Fruit fly (Drosophila melanogaster) whole organism, adult: Measurements from ENCODE around the gene mAChR-B.
A peak's percentile ranks its signal among the peaks of the same experiment; 100 is the strongest.

Source experiments
- CG11617 ChIP-seq: fragments of 200-800 bp; sonication (Bioruptor generic); optimal IDR thresholded peaks from 2 replicates; lab custom pipeline; 2017; ENCODE audit warnings: mild to moderate bottlenecking, missing biosample characterization, missing genetic modification reagents, missing genetic modification characterization
- CG12768 ChIP-seq: fragments of 200-800 bp; sonication (Bioruptor generic); optimal IDR thresholded peaks from 2 replicates; lab custom pipeline; 2017; ENCODE audit warnings: missing biosample characterization, missing genetic modification characterization, mild to moderate bottlenecking, moderate library complexity, missing genetic modification reagents
- CG14711 ChIP-seq: fragments of 200-800 bp; sonication (Bioruptor generic); optimal IDR thresholded peaks from 2 replicates; lab custom pipeline; 2018; ENCODE audit warnings: missing biosample characterization, mild to moderate bottlenecking, missing genetic modification characterization, moderate library complexity
- CG1620 ChIP-seq: fragments of 200-800 bp; sonication (Bioruptor generic); optimal IDR thresholded peaks from 2 replicates; lab custom pipeline; 2016; ENCODE audit warnings: missing biosample characterization, missing genetic modification characterization
- CG33017 ChIP-seq: fragments of 200-800 bp; sonication (Bioruptor generic); optimal IDR thresholded peaks from 2 replicates; lab custom pipeline; 2018; ENCODE audit warnings: missing biosample characterization, mild to moderate bottlenecking, missing genetic modification characterization, moderate library complexity
- CG5204 ChIP-seq: fragments of 200-800 bp; sonication (Bioruptor generic); optimal IDR thresholded peaks from 2 replicates; lab custom pipeline; 2016; ENCODE audit warnings: missing biosample characterization, missing genetic modification characterization
- CG7045 ChIP-seq: fragments of 200-800 bp; sonication (Bioruptor generic); optimal IDR thresholded peaks from 2 replicates; lab custom pipeline; 2017; ENCODE audit warnings: missing biosample characterization, mild to moderate bottlenecking, missing genetic modification characterization
- CG7101 ChIP-seq: fragments of 200-800 bp; sonication (Bioruptor generic); optimal IDR thresholded peaks from 2 replicates; lab custom pipeline; 2018; ENCODE audit warnings: missing biosample characterization, mild to moderate bottlenecking, missing genetic modification characterization, moderate library complexity
- Clk ChIP-seq: fragments of 200-800 bp; sonication (Bioruptor generic); optimal IDR thresholded peaks from 2 replicates; lab custom pipeline; 2017; ENCODE audit warnings: missing biosample characterization, missing genetic modification characterization
- Crg-1 ChIP-seq: fragments of 200-800 bp; sonication (Bioruptor generic); optimal IDR thresholded peaks from 2 replicates; lab custom pipeline; 2016; ENCODE audit warnings: missing biosample characterization, missing genetic modification characterization
- Hr96 ChIP-seq: fragments of 200-800 bp; sonication (Bioruptor generic); optimal IDR thresholded peaks from 2 replicates; lab custom pipeline; 2016; ENCODE audit warnings: missing biosample characterization, missing genetic modification characterization
- Mnt ChIP-seq: fragments of 200-800 bp; sonication (Bioruptor generic); optimal IDR thresholded peaks from 2 replicates; lab custom pipeline; 2016; ENCODE audit warnings: missing biosample characterization, mild to moderate bottlenecking, missing genetic modification characterization
- bab1 ChIP-seq: fragments of 200-800 bp; sonication (Bioruptor generic); optimal IDR thresholded peaks from 3 replicates; lab custom pipeline; 2019; ENCODE audit warnings: missing biosample characterization, mild to moderate bottlenecking, missing genetic modification characterization, moderate library complexity
- cic ChIP-seq: fragments of 200-800 bp; sonication (Bioruptor generic); optimal IDR thresholded peaks from 2 replicates; lab custom pipeline; 2017; ENCODE audit warnings: missing biosample characterization, mild to moderate bottlenecking, missing genetic modification characterization, moderate library complexity
- cnc ChIP-seq, 2 experiments: fragments of >200 bp; optimal IDR thresholded peaks; 2 replicates each; lab custom pipeline; 2017
- kay ChIP-seq: fragments of 200-800 bp; sonication (Bioruptor generic); peaks from one replicate; lab custom pipeline; 2016; ENCODE audit warnings: missing biosample characterization, missing genetic modification characterization, borderline replicate concordance
- ovo ChIP-seq: fragments of 200-800 bp; sonication (Bioruptor generic); optimal IDR thresholded peaks from 2 replicates; lab custom pipeline; 2016; ENCODE audit warnings: missing biosample characterization, missing genetic modification characterization
- pad ChIP-seq: fragments of 200-800 bp; sonication (Bioruptor generic); optimal IDR thresholded peaks from 3 replicates; lab custom pipeline; 2017; ENCODE audit warnings: missing biosample characterization, missing genetic modification characterization, mild to moderate bottlenecking, moderate library complexity, missing genetic modification reagents
- tj ChIP-seq: fragments of 200-800 bp; sonication (Bioruptor generic); optimal IDR thresholded peaks from 3 replicates; lab custom pipeline; 2017; ENCODE audit warnings: missing biosample characterization, mild to moderate bottlenecking, missing genetic modification characterization, moderate library complexity
- toe ChIP-seq: fragments of 200-800 bp; sonication (Bioruptor generic); optimal IDR thresholded peaks from 2 replicates; lab custom pipeline; 2016; ENCODE audit warnings: missing biosample characterization, missing genetic modification characterization

Gene mAChR-B

DNA sequence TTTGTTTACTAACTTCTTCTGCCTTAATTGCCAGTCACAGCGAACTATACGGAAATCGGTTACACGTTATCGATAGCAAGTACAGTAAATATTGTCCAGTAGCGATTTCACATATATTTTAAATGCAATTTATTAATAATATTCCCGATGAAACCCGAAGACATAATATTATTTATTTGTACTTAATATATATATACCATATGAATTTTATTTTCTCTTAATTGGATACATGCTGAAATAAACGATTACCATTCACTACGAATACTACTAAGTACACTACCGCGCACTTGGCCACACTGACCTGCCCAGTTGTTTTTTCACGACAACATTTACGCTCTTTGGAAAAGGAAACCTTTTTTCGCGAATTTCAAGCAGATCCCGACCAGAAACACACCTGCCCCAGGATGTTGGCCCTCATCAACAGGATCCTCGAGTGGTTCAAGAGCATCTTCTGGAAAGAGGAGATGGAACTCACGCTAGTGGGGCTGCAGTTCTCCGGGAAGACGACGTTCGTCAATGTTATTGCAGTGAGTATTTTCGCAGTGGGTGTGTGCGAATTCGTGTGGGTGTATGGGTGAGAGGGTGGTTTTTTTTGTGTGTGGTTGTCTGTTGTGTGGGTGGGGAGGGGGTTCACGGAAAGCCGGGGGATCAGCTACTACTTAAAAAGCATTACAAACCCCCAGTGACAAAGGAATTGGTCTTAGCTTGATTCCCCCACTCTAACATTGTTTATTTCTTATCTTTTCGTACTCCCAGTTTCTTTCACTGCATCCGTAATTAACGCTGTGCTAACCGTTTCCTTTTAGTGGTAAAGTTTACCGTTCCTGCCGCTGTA, 67.4 kb downstream of the mAChR-B start, which contains the start of the genes CG9667 and Arl8:
CG9667 (minus strand) TSS at position 42 of the 835 bp plus-strand sequence.
Arl8 (plus strand) TSS at position 290 of the 835 bp plus-strand sequence.
- no peak for TF ChIP-seq tj (GFP tag; lab: Kevin White, UChicago)
- no peak for TF ChIP-seq cnc (optimal IDR thresholded peaks at IDR 0.05; lab: Kevin White, UChicago)
- TF ChIP-seq pad, result peak; percentile 29
- TF ChIP-seq CG33017 (tag; lab: Kevin White, UChicago), result peak; percentile 67
- TF ChIP-seq cic (GFP tag; lab: Kevin White, UChicago), result peak; percentile 48
- peak; percentile 50 for TF ChIP-seq CG14711 (tag; lab: Kevin White, UChicago)
- peak; percentile 66 for TF ChIP-seq CG7101 (tag; lab: Kevin White, UChicago)
- peak; percentile 22 for TF ChIP-seq Mnt (GFP tag; lab: Kevin White, UChicago)
- peak; percentile 34 for TF ChIP-seq bab1 (GFP tag; lab: Kevin White, UChicago)
- peak; percentile 31 for TF ChIP-seq ovo (GFP tag; lab: Kevin White, UChicago)
- peak; percentile 31 for TF ChIP-seq kay (GFP tag; lab: Kevin White, UChicago)
- TF ChIP-seq CG12768, result no peak
- no peak for TF ChIP-seq toe (GFP tag; lab: Kevin White, UChicago)
- no peak for TF ChIP-seq CG5204 (GFP tag; lab: Kevin White, UChicago)
- no peak for TF ChIP-seq Hr96 (GFP tag; lab: Kevin White, UChicago)
- no peak for TF ChIP-seq Crg-1 (GFP tag; lab: Kevin White, UChicago)
- TF ChIP-seq CG7045 (GFP tag; lab: Kevin White, UChicago), result peak; percentile 31
- TF ChIP-seq Clk, result no peak
- TF ChIP-seq CG1620 (GFP tag; lab: Kevin White, UChicago), result peak; percentile 26
- TF ChIP-seq CG11617 (GFP tag; lab: Kevin White, UChicago), result peak; percentile 28

DNA sequence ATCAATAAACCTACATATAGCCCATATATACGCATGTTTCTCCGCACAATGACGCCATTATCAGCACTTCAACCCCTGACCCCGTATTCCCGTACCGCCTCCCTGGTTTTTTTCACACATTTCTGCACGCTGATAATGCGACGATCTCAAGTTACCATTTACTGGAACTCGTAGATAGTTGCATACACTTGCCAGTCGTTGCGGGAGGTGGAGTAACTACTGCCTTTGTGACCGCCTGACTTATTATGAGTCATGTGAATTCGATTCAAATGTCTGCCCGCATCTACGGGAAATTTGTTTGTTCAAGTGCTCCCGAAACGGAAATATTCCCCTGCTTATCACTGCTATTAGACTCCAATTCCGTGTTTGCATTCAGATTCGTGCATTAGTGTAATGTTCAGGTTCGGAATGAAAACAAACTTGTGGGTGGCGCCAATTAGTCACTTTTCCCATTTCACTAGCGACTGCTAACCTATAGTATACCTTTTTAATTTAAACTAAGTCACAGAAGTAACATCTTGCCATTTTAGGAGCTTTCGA, 68.1 kb downstream of the mAChR-B start:
- no peak for TF ChIP-seq Clk
- TF ChIP-seq ovo (GFP tag; lab: Kevin White, UChicago), result no peak
- no peak for TF ChIP-seq Hr96 (GFP tag; lab: Kevin White, UChicago)
- TF ChIP-seq kay (GFP tag; lab: Kevin White, UChicago), result peak; percentile 90
- TF ChIP-seq CG7045 (GFP tag; lab: Kevin White, UChicago), result no peak
- peak; percentile 15 for TF ChIP-seq cic (GFP tag; lab: Kevin White, UChicago)
- TF ChIP-seq tj (GFP tag; lab: Kevin White, UChicago), result no peak
- TF ChIP-seq toe (GFP tag; lab: Kevin White, UChicago), result no peak
- no peak for TF ChIP-seq CG33017 (tag; lab: Kevin White, UChicago)

- no peak for TF ChIP-seq cnc (optimal IDR thresholded peaks at IDR 0.05; lab: Kevin White, UChicago)
- TF ChIP-seq tj (GFP tag; lab: Kevin White, UChicago), result no peak
- TF ChIP-seq CG5204 (GFP tag; lab: Kevin White, UChicago), result no peak
- no peak for TF ChIP-seq Mnt (GFP tag; lab: Kevin White, UChicago)
- TF ChIP-seq CG33017 (tag; lab: Kevin White, UChicago), result no peak
- no peak for TF ChIP-seq CG1620 (GFP tag; lab: Kevin White, UChicago)
- no peak for TF ChIP-seq toe (GFP tag; lab: Kevin White, UChicago)
- TF ChIP-seq kay (GFP tag; lab: Kevin White, UChicago), result no peak
- no peak for TF ChIP-seq CG14711 (tag; lab: Kevin White, UChicago)
- no peak for TF ChIP-seq Clk
- TF ChIP-seq cic (GFP tag; lab: Kevin White, UChicago), result no peak
- TF ChIP-seq CG12768, result no peak
- TF ChIP-seq ovo (GFP tag; lab: Kevin White, UChicago), result no peak
- TF ChIP-seq CG7045 (GFP tag; lab: Kevin White, UChicago), result no peak
- TF ChIP-seq CG11617 (GFP tag; lab: Kevin White, UChicago), result no peak
- TF ChIP-seq Crg-1 (GFP tag; lab: Kevin White, UChicago), result no peak
- TF ChIP-seq CG7101 (tag; lab: Kevin White, UChicago), result no peak
- no peak for TF ChIP-seq bab1 (GFP tag; lab: Kevin White, UChicago)
Observed at dm6 chr3R:8132398-8132797, 73.3 kb downstream of the mAChR-B start.

DNA sequence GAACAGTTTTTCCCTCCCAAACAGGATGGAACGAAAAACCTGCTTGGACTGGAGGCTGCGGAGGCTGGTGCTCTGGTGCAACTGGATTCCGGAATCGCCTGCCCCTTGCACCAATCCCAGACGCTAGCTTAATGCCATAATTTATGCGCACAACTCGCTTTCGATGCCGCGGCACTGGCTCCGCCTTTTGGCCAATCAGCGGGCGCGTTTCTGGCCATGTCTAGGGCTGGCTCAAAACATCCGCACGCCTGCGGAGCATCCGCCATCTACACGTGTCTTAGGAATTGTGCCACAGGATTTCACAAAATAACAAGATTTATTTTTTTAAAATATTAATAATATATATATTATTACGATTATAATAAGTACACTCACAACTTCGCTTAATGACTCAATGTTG, 75.5 kb downstream of the mAChR-B start:
- no peak for TF ChIP-seq CG33017 (tag; lab: Kevin White, UChicago)
- no peak for TF ChIP-seq CG14711 (tag; lab: Kevin White, UChicago)
- TF ChIP-seq Hr96 (GFP tag; lab: Kevin White, UChicago), result no peak
- TF ChIP-seq cnc (optimal IDR thresholded peaks at IDR 0.05; lab: Kevin White, UChicago), result no peak
- TF ChIP-seq Mnt (GFP tag; lab: Kevin White, UChicago), result no peak
- TF ChIP-seq CG7045 (GFP tag; lab: Kevin White, UChicago), result no peak
- TF ChIP-seq CG11617 (GFP tag; lab: Kevin White, UChicago), result no peak
- TF ChIP-seq bab1 (GFP tag; lab: Kevin White, UChicago), result no peak
- no peak for TF ChIP-seq cic (GFP tag; lab: Kevin White, UChicago)
- TF ChIP-seq CG5204 (GFP tag; lab: Kevin White, UChicago), result no peak
- no peak for TF ChIP-seq Crg-1 (GFP tag; lab: Kevin White, UChicago)
